Worm (Caenorhabditis elegans) whole organism, L4/young adult: ENCODE results near the gene srh-105.

ENCODE experiments used
- W03F9.2 ChIP-seq: fragments of 150-350 bp; optimal IDR thresholded peaks from 2 replicates; lab custom pipeline; 2014; ENCODE audit warnings: missing biosample characterization, missing genetic modification characterization
- dao-5 ChIP-seq: sonication (generic microtip); optimal IDR thresholded peaks from 2 replicates; lab custom pipeline; 2016; ENCODE audit warnings: missing genotype, missing genetic modification characterization, moderate library complexity, missing compliant biosample characterization
- him-1 ChIP-seq: sonication (generic microtip); optimal IDR thresholded peaks from 2 replicates; lab custom pipeline; 2016; ENCODE audit warnings: missing genotype, missing genetic modification reagents, missing genetic modification characterization, missing compliant biosample characterization

DNA sequence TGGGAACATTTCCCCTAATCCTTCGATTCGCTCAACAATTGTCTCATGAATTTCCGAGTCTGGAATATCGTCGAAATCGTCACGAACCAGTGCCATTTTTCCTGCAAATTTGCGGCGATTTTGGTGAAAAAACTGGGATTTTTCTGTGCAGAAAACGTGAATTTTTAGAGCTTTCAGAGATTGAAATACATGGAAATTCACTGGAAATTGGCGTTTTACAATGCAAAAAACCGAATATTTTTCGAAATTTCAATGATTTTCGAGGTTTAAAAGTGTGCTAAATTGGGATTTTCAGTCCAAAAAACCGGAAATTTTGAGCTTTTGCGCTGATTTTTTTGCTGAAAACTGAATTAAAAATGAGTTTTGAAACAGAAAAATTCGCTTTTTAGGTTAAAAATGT is 38.8 kb downstream of the srh-105 start, which contains the start of gene tomm-22:
- TF ChIP-seq him-1 (no peak), dao-5 (tag; lab: Kevin White, UChicago) (no peak), W03F9.2 (tag; lab: Kevin White, UChicago) (no peak)
